Fruit fly (Drosophila melanogaster) whole organism: ENCODE measurements around the gene CG14195.

ENCODE experiments used
- Dll ChIP-seq: fragments of >200 bp; optimal IDR thresholded peaks from 2 replicates; lab custom pipeline; 2017
- EcR ChIP-seq, 2 experiments: fragments of >200 bp; optimal IDR thresholded peaks; 2 replicates each; lab custom pipeline; 2017; ENCODE audit warnings: missing biosample characterization in 2 of 2, missing genetic modification characterization in 2 of 2, missing genetic modification reagents in 2 of 2
- pan ChIP-seq: fragments of >200 bp; optimal IDR thresholded peaks from 2 replicates; lab custom pipeline; 2017
- psq ChIP-seq: fragments of >200 bp; optimal IDR thresholded peaks from 2 replicates; lab custom pipeline; 2017
- usp ChIP-seq: fragments of >200 bp; optimal IDR thresholded peaks from 2 replicates; lab custom pipeline; 2017; ENCODE audit warnings: missing biosample characterization, missing genetic modification characterization, mixed read lengths

DNA sequence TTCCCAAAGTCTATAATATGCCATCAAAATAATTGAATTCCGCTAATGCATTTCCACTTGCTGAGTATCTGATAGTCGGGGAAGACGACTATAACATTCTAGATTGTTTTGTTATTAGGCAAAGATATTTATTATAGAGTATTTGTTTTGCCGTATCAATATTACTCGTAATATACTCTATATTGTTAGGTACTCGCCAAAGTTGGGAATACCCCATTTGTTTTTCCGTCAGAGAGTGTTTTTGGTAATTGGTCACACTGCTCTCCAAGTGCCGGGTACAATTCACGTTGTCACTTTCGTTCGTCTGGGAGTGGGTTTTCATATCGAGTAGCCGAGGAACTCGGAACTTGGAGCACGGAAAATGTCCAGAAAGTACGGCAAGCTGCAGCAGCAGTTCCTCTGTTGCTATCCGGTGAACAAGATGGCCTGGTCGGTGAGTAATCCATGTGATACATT, 31.5 kb upstream of the CG14195 start, which contains the start of gene CG7889:
- TF ChIP-seq EcR (GFP tag; optimal IDR thresholded peaks at IDR 0.05; lab: Kevin White, UChicago): no peak
- TF ChIP-seq usp: no peak
- no peak for TF ChIP-seq psq
- TF ChIP-seq pan (lab: Kevin White, UChicago): no peak
- no peak for TF ChIP-seq Dll (lab: Kevin White, UChicago)
